Worm (Caenorhabditis elegans): ENCODE data around the gene kgb-2.

Gene kgb-2

DNA sequence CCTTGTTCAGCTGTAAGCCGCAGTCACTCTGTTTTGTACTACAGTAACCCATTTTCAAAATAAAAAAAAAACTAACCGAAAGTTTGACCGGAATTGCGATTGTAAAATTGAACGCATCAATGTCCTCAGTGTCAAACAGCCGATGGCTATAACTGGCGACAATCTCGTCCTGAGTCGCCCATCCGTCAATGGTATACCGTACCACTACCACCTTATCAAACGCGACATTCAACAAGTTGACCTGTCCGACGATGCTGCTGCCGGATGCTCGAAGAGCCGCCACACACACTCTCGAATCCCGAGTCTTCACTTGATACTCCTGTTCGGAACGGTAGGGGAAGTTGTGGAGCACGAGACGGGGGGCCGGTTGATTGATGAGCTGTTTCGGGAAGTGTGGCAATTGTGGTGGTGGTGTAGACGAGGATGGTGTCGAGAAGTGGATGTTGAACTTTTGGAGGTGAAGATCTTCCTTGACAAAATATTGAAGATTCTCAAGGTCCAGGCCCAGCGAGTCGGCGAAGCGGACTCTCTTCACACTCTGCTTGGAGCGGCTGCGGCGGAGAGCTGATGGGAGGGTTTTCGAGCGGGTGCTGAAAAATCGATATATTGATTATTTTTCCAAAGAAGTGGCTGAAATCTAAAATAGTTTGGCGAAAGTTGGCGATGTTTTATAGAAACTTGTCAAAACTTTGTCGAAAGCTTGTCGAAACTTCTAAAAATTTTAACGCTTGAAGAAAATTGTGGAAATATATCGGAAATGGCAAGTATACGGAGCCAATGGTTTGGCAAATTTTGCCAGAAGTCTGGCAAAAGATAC, 40.0 kb downstream of the kgb-2 start:
- TF ChIP-seq elt-4 (tag; optimal IDR thresholded peaks at IDR 0.05) (peak; percentile 60), hlh-13 (GFP tag; optimal IDR thresholded peaks at IDR 0.05) (no peak), pha-4 (tag; optimal IDR thresholded peaks at IDR 0.05) (no peak)

DNA sequence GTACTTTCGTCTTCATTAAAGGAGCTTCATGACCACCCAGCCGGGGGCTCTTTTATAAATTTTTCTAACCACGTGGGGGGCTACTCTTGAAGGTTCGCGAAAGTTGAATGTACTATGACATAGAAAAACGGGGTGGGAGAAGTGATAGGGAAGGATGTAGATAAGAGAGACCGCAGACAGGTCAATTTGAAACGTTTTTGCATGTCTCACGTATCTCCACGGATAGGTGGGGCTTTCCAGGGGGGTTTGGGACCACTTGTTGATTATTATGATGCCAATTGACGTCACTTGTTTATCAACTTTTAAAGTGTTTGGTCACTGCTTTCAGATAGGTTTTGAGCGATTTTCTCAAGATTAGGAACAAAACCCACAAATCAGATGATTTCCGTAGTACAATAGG, 41.0 kb downstream of the kgb-2 start:
- no peak for TF ChIP-seq ets-4 (tag; optimal IDR thresholded peaks at IDR 0.05)
- TF ChIP-seq ceh-18 (tag; optimal IDR thresholded peaks at IDR 0.05), result peak; percentile 3
- TF ChIP-seq C08G9.2 (tag; optimal IDR thresholded peaks at IDR 0.05), result no peak
- TF ChIP-seq ref-2 (tag; optimal IDR thresholded peaks at IDR 0.05), result no peak
- no peak for TF ChIP-seq dve-1 (tag; optimal IDR thresholded peaks at IDR 0.05)
- TF ChIP-seq ceh-22 (tag; optimal IDR thresholded peaks at IDR 0.05), result no peak
- peak; percentile 10 for TF ChIP-seq unc-55 (GFP tag; optimal IDR thresholded peaks at IDR 0.05)
- no peak for TF ChIP-seq ttx-3 (tag; optimal IDR thresholded peaks at IDR 0.05)
- TF ChIP-seq hlh-15 (tag; optimal IDR thresholded peaks at IDR 0.05), result no peak

DNA sequence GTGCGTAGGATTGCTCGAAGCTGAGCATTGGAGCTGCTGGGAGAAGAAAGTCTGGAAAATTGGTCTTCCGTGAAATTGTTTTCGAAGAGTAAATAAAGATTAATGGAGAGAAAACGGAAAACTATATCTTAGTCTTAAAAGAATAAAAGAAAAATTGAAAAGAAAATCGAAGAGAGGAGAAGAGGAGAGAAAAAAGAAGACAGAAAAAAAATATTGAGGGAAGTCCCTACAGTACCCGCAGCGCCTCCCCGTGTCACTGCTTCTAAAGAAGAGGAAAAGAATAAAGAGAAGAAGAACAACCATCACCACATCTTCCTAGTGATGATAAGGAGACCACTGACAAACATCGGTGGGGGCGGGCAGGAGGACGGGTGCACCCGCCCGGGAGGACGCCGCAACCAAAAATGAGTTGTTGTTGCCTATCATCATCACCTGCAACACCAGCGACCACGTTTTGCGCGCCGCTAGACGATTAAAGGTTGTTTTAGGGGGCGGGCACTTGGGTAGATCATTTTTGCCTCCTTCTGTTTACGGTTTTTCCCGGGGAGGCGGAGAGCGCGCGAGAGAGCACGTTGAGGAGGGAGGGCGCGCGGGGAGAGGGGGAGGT, 42.2 kb downstream of the kgb-2 start, which contains the start of gene CC8.2:
Gene CC8.2 (minus strand): TSS at position 51 of the 607 bp plus-strand sequence.
- TF ChIP-seq ceh-18 (tag; optimal IDR thresholded peaks at IDR 0.05) (peak; percentile 14), unc-86 (tag; optimal IDR thresholded peaks at IDR 0.05) (no peak), lim-6 (tag; optimal IDR thresholded peaks at IDR 0.05) (no peak), pqm-1 (tag; optimal IDR thresholded peaks at IDR 0.05) (peak; percentile 2), elt-2 (tag; optimal IDR thresholded peaks at IDR 0.05) (peak; percentile 51)

DNA sequence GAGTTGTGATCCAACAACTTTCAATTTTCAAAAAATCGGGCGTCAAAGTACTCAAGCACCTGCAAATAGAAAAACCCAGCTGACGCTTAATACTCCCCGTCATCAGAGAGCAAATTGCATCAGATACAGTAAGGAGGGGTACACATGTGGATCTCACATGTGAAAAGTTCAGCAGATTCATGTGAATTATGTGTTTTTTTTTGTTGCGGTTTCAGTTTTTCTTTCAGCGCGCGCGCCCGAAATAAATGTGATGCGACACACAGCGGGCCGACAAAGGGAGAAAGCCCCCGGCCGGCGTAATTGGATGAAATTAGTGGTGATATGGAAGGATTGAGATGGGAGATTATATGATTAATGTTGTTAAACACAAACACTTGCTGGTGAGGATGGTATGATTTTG, 45.6 kb downstream of the kgb-2 start:
- TF ChIP-seq ref-2 (tag; optimal IDR thresholded peaks at IDR 0.05) (peak; percentile 20), ceh-22 (tag; optimal IDR thresholded peaks at IDR 0.05) (no peak)

DNA sequence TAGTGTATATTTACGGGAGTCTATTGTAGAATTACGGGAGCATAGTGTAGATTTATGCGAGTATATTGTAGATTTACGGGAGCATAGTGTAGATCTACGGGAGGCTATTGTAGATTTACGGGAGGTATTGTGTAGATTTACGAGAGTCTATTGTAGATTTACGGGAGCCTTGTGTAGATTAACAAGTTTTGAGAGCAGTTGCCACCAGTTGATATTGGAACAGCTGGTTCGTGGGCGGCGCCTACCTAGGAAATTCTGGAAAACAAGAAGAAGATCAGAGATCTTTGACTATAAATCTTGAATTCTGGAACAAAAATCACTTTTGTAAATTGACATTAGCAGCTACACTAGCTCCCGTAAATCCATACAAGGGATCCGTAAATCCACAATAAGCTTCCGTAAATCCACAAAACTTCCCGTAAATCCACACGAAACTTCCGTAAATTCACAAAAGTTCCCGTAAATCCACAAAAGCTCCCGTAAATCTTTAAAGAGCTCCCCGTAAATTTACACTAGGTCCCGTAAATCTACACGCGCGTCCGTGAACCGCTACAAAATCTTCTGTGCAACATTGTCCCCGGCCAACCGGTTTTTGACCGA, 46.3 kb downstream of the kgb-2 start:
- TF ChIP-seq dve-1 (tag; optimal IDR thresholded peaks at IDR 0.05) (peak; percentile 92), zip-5 (tag; optimal IDR thresholded peaks at IDR 0.05) (no peak), mec-3 (tag; optimal IDR thresholded peaks at IDR 0.05; ENCODE audit: borderline replicate concordance) (no peak), ceh-14 (tag; optimal IDR thresholded peaks at IDR 0.05) (no peak), tbx-2 (tag; optimal IDR thresholded peaks at IDR 0.05) (no peak), madf-2 (tag; optimal IDR thresholded peaks at IDR 0.05) (no peak), hlh-15 (tag; optimal IDR thresholded peaks at IDR 0.05) (no peak)

DNA sequence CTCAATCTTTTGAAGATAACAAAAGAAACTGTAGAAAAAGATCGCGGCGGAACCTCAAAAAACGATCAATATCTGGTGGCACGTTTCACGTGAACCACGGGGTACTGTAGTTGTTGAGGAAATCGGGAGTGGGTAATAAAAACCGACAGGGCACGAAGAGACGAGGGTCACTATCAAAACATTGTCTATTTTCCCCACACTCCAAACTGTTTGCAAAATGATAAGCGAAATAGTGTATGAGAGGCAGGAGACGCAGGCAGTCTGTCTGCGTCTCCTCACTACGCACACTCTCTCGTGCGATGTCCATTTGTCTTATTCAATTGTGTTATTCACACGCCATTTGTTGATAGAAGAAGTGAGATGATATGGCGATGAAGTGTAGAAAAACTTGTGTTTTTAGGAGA, 46.8 kb downstream of the kgb-2 start:
- TF ChIP-seq elt-2 (tag; optimal IDR thresholded peaks at IDR 0.05), result peak; percentile 46
- TF ChIP-seq unc-55 (GFP tag; optimal IDR thresholded peaks at IDR 0.05), result peak; percentile 73
- TF ChIP-seq pros-1 (tag; optimal IDR thresholded peaks at IDR 0.05), result no peak

DNA sequence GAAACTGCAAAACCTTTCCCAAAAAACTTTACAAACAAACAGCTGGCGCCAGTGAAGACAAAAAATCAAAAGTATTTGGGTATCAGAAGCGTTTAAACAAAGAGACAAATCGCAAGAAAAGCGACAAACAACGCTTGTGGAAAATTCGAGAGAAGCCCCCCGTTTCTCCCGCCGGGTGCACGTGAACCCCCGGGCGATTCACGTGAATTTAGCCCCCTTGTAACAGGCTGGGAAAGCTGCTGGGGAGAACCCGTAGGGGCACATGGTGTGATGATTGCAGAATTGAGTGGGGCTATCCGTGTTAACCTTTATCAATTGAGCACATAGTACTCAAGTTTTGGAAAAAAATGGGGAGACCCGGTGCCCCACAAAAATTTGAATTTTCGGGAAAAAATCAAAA, 47.6 kb downstream of the kgb-2 start:
- TF ChIP-seq ceh-18 (tag; optimal IDR thresholded peaks at IDR 0.05) (peak; percentile 91), tbx-2 (tag; optimal IDR thresholded peaks at IDR 0.05) (peak; percentile 59), ref-2 (tag; optimal IDR thresholded peaks at IDR 0.05) (peak; percentile 35), unc-55 (GFP tag; optimal IDR thresholded peaks at IDR 0.05) (peak; percentile 35), fkh-10 (GFP tag; optimal IDR thresholded peaks at IDR 0.05) (no peak), pat-9 (tag; optimal IDR thresholded peaks at IDR 0.05) (peak; percentile 12), hlh-13 (GFP tag; optimal IDR thresholded peaks at IDR 0.05) (no peak), rnt-1 (tag; optimal IDR thresholded peaks at IDR 0.05) (peak; percentile 78), sox-4 (tag; optimal IDR thresholded peaks at IDR 0.05) (no peak), fax-1 (tag; optimal IDR thresholded peaks at IDR 0.05) (no peak), madf-2 (tag; optimal IDR thresholded peaks at IDR 0.05) (no peak), hlh-30 (tag; optimal IDR thresholded peaks at IDR 0.05; ENCODE audit: insufficient read depth) (peak; percentile 30)
